Worm (Caenorhabditis elegans): ENCODE results near the gene F58G6.3.
A peak's percentile ranks its signal among the peaks of the same experiment; 100 is the strongest.

The F58G6.3 gene

DNA sequence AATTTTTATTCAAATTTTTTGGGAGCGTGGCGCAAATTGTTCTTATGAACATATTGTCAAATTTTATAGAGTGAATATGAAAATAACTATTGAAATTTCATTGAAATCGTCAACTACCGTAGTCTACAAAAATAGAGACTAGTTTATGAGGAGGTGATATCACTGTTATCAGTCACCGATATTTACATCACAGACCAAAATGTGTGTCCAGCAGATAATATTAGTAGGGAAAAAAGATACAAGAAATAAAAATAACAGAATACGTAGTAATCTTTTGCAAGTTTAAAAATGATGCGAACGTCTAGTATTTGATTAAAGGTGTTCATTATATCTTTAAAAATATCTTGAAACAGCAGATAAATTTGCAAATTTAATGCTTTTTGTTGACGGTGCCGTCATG, 26.0 kb downstream of the F58G6.3 start:
- no peak for TF ChIP-seq ama-1 (optimal IDR thresholded peaks at IDR 0.05)
- TF ChIP-seq nhr-71 (tag; optimal IDR thresholded peaks at IDR 0.05) = no peak
- no peak for TF ChIP-seq lin-15B (tag; optimal IDR thresholded peaks at IDR 0.05)
- no peak for TF ChIP-seq snu-23 (GFP tag; optimal IDR thresholded peaks at IDR 0.05)
- peak; percentile 30 for TF ChIP-seq nhr-85 (tag)
- TF ChIP-seq mdl-1 (tag; optimal IDR thresholded peaks at IDR 0.05) = no peak
- TF ChIP-seq skn-1 (tag; optimal IDR thresholded peaks at IDR 0.05) = no peak

DNA sequence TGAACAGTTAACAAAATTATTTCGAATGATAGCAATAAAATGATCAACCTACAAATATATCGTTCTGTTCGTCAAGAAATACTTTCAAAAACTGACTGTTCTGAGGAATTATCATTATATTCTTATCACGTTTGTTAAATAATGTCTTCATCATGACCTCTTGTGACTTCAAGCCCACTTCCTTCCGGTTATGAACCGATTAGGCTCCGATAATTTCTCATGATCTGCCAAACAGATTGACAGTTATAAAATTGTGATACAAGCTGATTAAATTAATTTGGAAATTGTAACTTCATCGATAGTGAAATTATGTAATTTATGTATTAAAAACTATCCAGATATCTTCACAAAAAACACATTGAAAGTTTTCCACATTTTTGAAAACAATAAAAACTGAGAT, 27.5 kb downstream of the F58G6.3 start, which contains the start of gene ins-8:
ins-8 (minus strand) TSS at position 101 of the 400 bp plus-strand sequence.
- TF ChIP-seq ztf-4 (tag; optimal IDR thresholded peaks at IDR 0.05) (no peak), C34B4.2 (tag; optimal IDR thresholded peaks at IDR 0.05) (no peak), nhr-71 (tag; optimal IDR thresholded peaks at IDR 0.05) (no peak), lir-3 (tag; optimal IDR thresholded peaks at IDR 0.05; ENCODE audit: poor library complexity) (no peak), ceh-63 (GFP tag; optimal IDR thresholded peaks at IDR 0.05) (no peak), ceh-8 (GFP tag; optimal IDR thresholded peaks at IDR 0.05) (no peak), ceh-90 (tag; optimal IDR thresholded peaks at IDR 0.05) (no peak), C04F5.9 (tag; optimal IDR thresholded peaks at IDR 0.05) (no peak), nhr-90 (tag; optimal IDR thresholded peaks at IDR 0.05; ENCODE audit: poor library complexity) (no peak), dpl-1 (GFP tag; optimal IDR thresholded peaks at IDR 0.05) (no peak), swsn-7 (tag; optimal IDR thresholded peaks at IDR 0.05) (no peak), efl-3 (GFP tag; optimal IDR thresholded peaks at IDR 0.05) (no peak), unc-130 (tag; optimal IDR thresholded peaks at IDR 0.05) (no peak), snpc-4 (tag; optimal IDR thresholded peaks at IDR 0.05) (no peak), nhr-47 (tag; optimal IDR thresholded peaks at IDR 0.05) (no peak), grh-1 (GFP tag; IDR thresholded peaks at IDR 0.05) (no peak), nhr-12 (tag; optimal IDR thresholded peaks at IDR 0.05) (no peak), nhr-11 (tag; optimal IDR thresholded peaks at IDR 0.05) (no peak), pag-3 (tag; optimal IDR thresholded peaks at IDR 0.05; ENCODE audit: borderline replicate concordance, insufficient read depth) (no peak), mef-2 (tag; optimal IDR thresholded peaks at IDR 0.05) (no peak)

DNA sequence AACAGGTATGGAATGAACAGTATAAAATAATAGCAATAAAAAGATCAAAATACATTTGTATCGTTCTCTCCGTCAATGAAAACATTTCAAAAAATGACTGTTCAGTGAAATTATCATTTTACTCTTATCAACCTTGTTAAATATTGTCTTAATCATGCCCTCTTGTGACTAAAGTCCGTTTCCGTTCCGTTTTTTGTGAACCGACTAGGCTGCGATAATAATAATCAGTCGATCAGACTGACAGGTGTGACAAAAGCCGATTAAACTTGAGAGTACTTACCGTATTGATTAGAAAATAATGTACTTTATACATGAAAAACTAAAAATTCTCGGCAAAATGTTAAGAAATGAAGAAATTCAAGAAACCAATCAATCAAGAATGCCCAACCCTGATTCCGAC, 29.2 kb downstream of the F58G6.3 start, which contains the start of gene ins-7:
ins-7 (minus strand) TSS at position 332 of the 400 bp plus-strand sequence.
- no peak for TF ChIP-seq nhr-90 (tag; optimal IDR thresholded peaks at IDR 0.05; ENCODE audit: poor library complexity)
- TF ChIP-seq elt-2 (tag; optimal IDR thresholded peaks at IDR 0.05) = peak; percentile 83
- TF ChIP-seq mep-1 (tag; optimal IDR thresholded peaks at IDR 0.05) = no peak
- no peak for TF ChIP-seq ztf-11 (tag; optimal IDR thresholded peaks at IDR 0.05)
- no peak for TF ChIP-seq zip-4 (GFP tag; optimal IDR thresholded peaks at IDR 0.05)

DNA sequence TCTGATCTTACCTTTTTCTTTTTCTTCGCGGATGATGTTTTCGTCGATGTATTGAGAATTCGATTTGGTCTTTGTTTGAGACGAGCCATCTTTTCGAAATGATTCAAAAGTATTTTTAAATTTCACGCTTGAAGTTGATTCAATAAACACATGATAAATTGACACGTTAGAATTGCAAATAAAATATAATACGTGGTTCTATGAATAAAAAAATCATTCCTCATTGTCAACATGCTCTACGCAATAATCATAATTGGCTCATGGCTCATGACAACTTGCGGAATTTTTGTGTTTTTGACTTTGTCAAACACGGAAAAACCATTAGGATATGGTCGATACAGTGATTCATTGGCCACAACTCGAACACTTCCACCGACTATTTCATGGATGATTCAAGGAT, 30.1 kb downstream of the F58G6.3 start, which contains the start of the genes htas-1 and ZK1251.3:
htas-1 (minus strand) TSS at position 101 of the 400 bp plus-strand sequence.
ZK1251.3 (plus strand) TSS at position 226 of the 400 bp plus-strand sequence.
- TF ChIP-seq nhr-20 (tag; optimal IDR thresholded peaks at IDR 0.05) (no peak), sptf-1 (tag; optimal IDR thresholded peaks at IDR 0.05) (no peak), unc-30 (tag; optimal IDR thresholded peaks at IDR 0.05) (no peak), irx-1 (tag; optimal IDR thresholded peaks at IDR 0.05) (no peak), lin-15B (tag; optimal IDR thresholded peaks at IDR 0.05) (no peak), lir-3 (tag; optimal IDR thresholded peaks at IDR 0.05; ENCODE audit: poor library complexity) (no peak), pax-3 (tag; optimal IDR thresholded peaks at IDR 0.05) (no peak), efl-1 (optimal IDR thresholded peaks at IDR 0.05) (no peak), efl-1 (GFP tag; optimal IDR thresholded peaks at IDR 0.05 in 1 of 2) (peak in 1 of 2 experiments; percentile 87), aha-1 (tag; optimal IDR thresholded peaks at IDR 0.05) (no peak)

All from whole organism, L1 larva.